Fruit fly (Drosophila melanogaster): Measurements from ENCODE around the gene ATPsynO.

dm6 chr3R:15288802-15289201 lies 23.4 kb downstream of the ATPsynO start:
- TF ChIP-seq CTCF (optimal IDR thresholded peaks at IDR 0.05): no peak
- TF ChIP-seq CG8478 (optimal IDR thresholded peaks at IDR 0.05): no peak

Data from S2 (cell line).